Worm (Caenorhabditis elegans) whole organism, young adult: ENCODE results near the gene C47A4.5.
A peak's percentile ranks its signal among the peaks of the same experiment; 100 is the strongest.

Experiments used
- akir-1 ChIP-seq: fragments of 200-800 bp; sonication (Bioruptor generic); optimal IDR thresholded peaks from 2 replicates; lab custom pipeline; 2018; ENCODE audit warnings: mild to moderate bottlenecking, missing genetic modification characterization, moderate library complexity, missing compliant biosample characterization
- ceh-91 ChIP-seq: fragments of 200-800 bp; sonication (Bioruptor generic); IDR thresholded peaks from 2 replicates; pipeline ENCODE4 v1.3.6; 2022; ENCODE audit warnings: missing genetic modification reagents, missing genetic modification characterization, missing compliant biosample characterization
- pha-4 ChIP-seq: fragments of 150-350 bp; sonication (generic microtip); optimal IDR thresholded peaks from 2 replicates; lab custom pipeline; 2014; ENCODE audit warnings: missing biosample characterization, missing genetic modification reagents, missing genetic modification characterization
- rpc-1 ChIP-seq, 2 experiments: fragments of 150-350 bp in 1 of 2; sonication (generic microtip) in 1 of 2; optimal IDR thresholded peaks; 2 replicates each; lab custom pipeline; 2014 to 2018; ENCODE audit warnings: missing biosample characterization in 1 of 2, missing genetic modification characterization in 1 of 2, missing genetic modification reagents in 1 of 2, missing genotype in 1 of 2

- TF ChIP-seq pha-4 (tag; lab: Kevin White, UChicago): peak; percentile 27
- peak; percentile 6 for TF ChIP-seq rpc-1 (optimal IDR thresholded peaks at IDR 0.05; lab: Kevin White, UChicago)
- TF ChIP-seq rpc-1 (tag; optimal IDR thresholded peaks at IDR 0.05; lab: Kevin White, UChicago): no peak
- TF ChIP-seq akir-1 (GFP tag; lab: Kevin White, UChicago): no peak
- peak; percentile 31; the same call in 1 of the 2 replicates for TF ChIP-seq ceh-91
Measured at ce11 chrIV:13788652-13789051, 43.1 kb downstream of the C47A4.5 start, which contains the start of the genes sas-6 and Y45F10D.7.
